Fruit fly (Drosophila melanogaster) whole organism, embryonic: ENCODE measurements around the gene tth.

Experiments
- Atf3 ChIP-seq: fragments of 200-800 bp; sonication (Bioruptor generic); optimal IDR thresholded peaks from 3 replicates; lab custom pipeline; 2016; ENCODE audit warnings: missing biosample characterization, missing genetic modification characterization
- CG10267 ChIP-seq: fragments of 200-800 bp; sonication (Bioruptor generic); optimal IDR thresholded peaks from 2 replicates; lab custom pipeline; 2018; ENCODE audit warnings: missing biosample characterization, mild to moderate bottlenecking, missing genetic modification characterization, moderate library complexity
- CG10366 ChIP-seq: fragments of 200-800 bp; sonication (Bioruptor generic); IDR thresholded peaks from 2 replicates; pipeline ENCODE4 v1.3.6; 2022; ENCODE audit warnings: missing biosample characterization, missing genetic modification characterization
- CG11247 ChIP-seq: fragments of 200-800 bp; sonication (Bioruptor generic); IDR thresholded peaks from 2 replicates; pipeline ENCODE4 v1.3.6; 2022; ENCODE audit warnings: missing biosample characterization, missing genetic modification characterization
- CG13287 ChIP-seq: fragments of 200-800 bp; sonication (Bioruptor generic); IDR thresholded peaks from 2 replicates; pipeline ENCODE4 v1.3.6; 2022; ENCODE audit warnings: missing biosample characterization, missing genetic modification characterization; ENCODE audit not compliant: partially characterized antibody
- CG17186 ChIP-seq: fragments of 200-800 bp; sonication (Bioruptor generic); optimal IDR thresholded peaks from 3 replicates; lab custom pipeline; 2017; ENCODE audit warnings: missing biosample characterization, missing genetic modification reagents, missing genetic modification characterization
- CG1832 ChIP-seq: fragments of 200-800 bp; sonication (Bioruptor generic); optimal IDR thresholded peaks from 2 replicates; lab custom pipeline; 2017; ENCODE audit warnings: missing biosample characterization, mild to moderate bottlenecking, missing genetic modification characterization, inconsistent platforms
- CG18476 ChIP-seq: fragments of 200-800 bp; sonication (Bioruptor generic); optimal IDR thresholded peaks from 2 replicates; lab custom pipeline; 2016; ENCODE audit warnings: missing biosample characterization, mild to moderate bottlenecking, missing genetic modification characterization
- CG2116 ChIP-seq: fragments of 200-800 bp; sonication (Bioruptor generic); optimal IDR thresholded peaks from 3 replicates; lab custom pipeline; 2018; ENCODE audit warnings: missing biosample characterization, mild to moderate bottlenecking, missing genetic modification characterization
- CG2199 ChIP-seq: fragments of 200-800 bp; sonication (Bioruptor generic); IDR thresholded peaks from 3 replicates; pipeline ENCODE4 v1.3.6; 2022; ENCODE audit warnings: missing biosample characterization, missing genetic modification characterization
- CG2712 ChIP-seq: fragments of 200-800 bp; optimal IDR thresholded peaks from 3 replicates; lab custom pipeline; 2019; ENCODE audit warnings: missing biosample characterization, mild to moderate bottlenecking, missing genetic modification characterization, moderate library complexity
- CG31365 ChIP-seq: fragments of 200-800 bp; sonication (Bioruptor generic); optimal IDR thresholded peaks from 2 replicates; lab custom pipeline; 2018; ENCODE audit warnings: missing biosample characterization, mild to moderate bottlenecking, missing genetic modification characterization
- CG3163 ChIP-seq: fragments of 200-800 bp; sonication (Bioruptor generic); optimal IDR thresholded peaks from 3 replicates; lab custom pipeline; 2016; ENCODE audit warnings: missing biosample characterization, missing genetic modification characterization
- CG43689 ChIP-seq: fragments of 200-800 bp; sonication (Bioruptor generic); IDR thresholded peaks from 2 replicates; pipeline ENCODE4 v1.3.6; 2022; ENCODE audit warnings: missing biosample characterization, missing genetic modification characterization
- CG4424 ChIP-seq: fragments of 200-800 bp; sonication (Bioruptor generic); optimal IDR thresholded peaks from 3 replicates; lab custom pipeline; 2016; ENCODE audit warnings: missing biosample characterization, missing genetic modification characterization
- CG5180 ChIP-seq: fragments of 200-800 bp; sonication (Bioruptor generic); optimal IDR thresholded peaks from 3 replicates; lab custom pipeline; 2017; ENCODE audit warnings: missing biosample characterization, missing genetic modification characterization, mild to moderate bottlenecking, moderate library complexity, missing genetic modification reagents
- CG7357 ChIP-seq: fragments of 200-800 bp; sonication (Bioruptor generic); IDR thresholded peaks from 3 replicates; pipeline ENCODE4 v1.3.6; 2022; ENCODE audit warnings: missing biosample characterization, missing genetic modification characterization
- CG8290 ChIP-seq, 3 experiments: fragments of 200-800 bp; sonication (Bioruptor generic); optimal IDR thresholded peaks; 2 replicates each; lab custom pipeline; 2016 to 2019; ENCODE audit warnings: missing biosample characterization in 3 of 3, missing genetic modification characterization in 3 of 3, mild to moderate bottlenecking in 2 of 3, moderate library complexity in 1 of 3
- CG9797 ChIP-seq: fragments of 200-800 bp; sonication (Bioruptor generic); optimal IDR thresholded peaks from 3 replicates; lab custom pipeline; 2018; ENCODE audit warnings: missing biosample characterization, mild to moderate bottlenecking, missing genetic modification characterization
- Dbx ChIP-seq: fragments of 200-800 bp; sonication (Bioruptor generic); IDR thresholded peaks from 3 replicates; pipeline ENCODE4 v1.3.6; 2022; ENCODE audit warnings: missing biosample characterization, missing genetic modification characterization
- Dref ChIP-seq: fragments of 200-800 bp; sonication (Bioruptor generic); IDR thresholded peaks from 2 replicates; pipeline ENCODE4 v1.3.6; 2022; ENCODE audit warnings: missing biosample characterization, missing genetic modification characterization
- HLH4C ChIP-seq: fragments of 200-800 bp; sonication (Bioruptor generic); IDR thresholded peaks from 3 replicates; pipeline ENCODE4 v1.3.6; 2022; ENCODE audit warnings: missing biosample characterization, missing genetic modification characterization; ENCODE audit not compliant: partially characterized antibody
- Hmr ChIP-seq: fragments of 200-800 bp; sonication (Bioruptor generic); optimal IDR thresholded peaks from 3 replicates; lab custom pipeline; 2017; ENCODE audit warnings: mild to moderate bottlenecking, missing biosample characterization, missing genetic modification reagents, missing genetic modification characterization
- Med ChIP-seq: fragments of 200-800 bp; sonication (Bioruptor generic); peaks from one replicate; lab custom pipeline; 2016; ENCODE audit warnings: missing biosample characterization, missing genetic modification characterization, mild to moderate bottlenecking, inconsistent platforms, moderate library complexity
- NC2α ChIP-seq: fragments of 200-800 bp; sonication (Bioruptor generic); optimal IDR thresholded peaks from 2 replicates; lab custom pipeline; 2016; ENCODE audit warnings: missing biosample characterization, missing genetic modification characterization
- Nf-YB ChIP-seq: fragments of 200-800 bp; sonication (Bioruptor generic); optimal IDR thresholded peaks from 3 replicates; lab custom pipeline; 2019; ENCODE audit warnings: missing biosample characterization, mild to moderate bottlenecking, missing genetic modification characterization, moderate library complexity
- Vsx1 ChIP-seq: fragments of 200-800 bp; sonication (Bioruptor generic); optimal IDR thresholded peaks from 2 replicates; lab custom pipeline; 2017; ENCODE audit warnings: missing biosample characterization, mild to moderate bottlenecking, missing genetic modification characterization, missing genetic modification reagents
- Xrp1 ChIP-seq: fragments of 200-800 bp; sonication (Bioruptor generic); IDR thresholded peaks from 2 replicates; pipeline ENCODE4 v1.3.6; 2022; ENCODE audit warnings: missing biosample characterization, missing genetic modification characterization
- bbx ChIP-seq: fragments of 200-800 bp; sonication (Bioruptor generic); IDR thresholded peaks from 2 replicates; pipeline ENCODE4 v1.3.6; 2022; ENCODE audit warnings: missing biosample characterization, missing genetic modification characterization; ENCODE audit not compliant: partially characterized antibody
- chif ChIP-seq, 2 experiments: fragments of 200-800 bp; sonication (Bioruptor generic); optimal IDR thresholded peaks; 3 replicates each; lab custom pipeline; 2016; ENCODE audit warnings: missing biosample characterization in 2 of 2, missing genetic modification characterization in 2 of 2
- crc ChIP-seq: fragments of 200-800 bp; sonication (Bioruptor generic); optimal IDR thresholded peaks from 2 replicates; lab custom pipeline; 2016; ENCODE audit warnings: missing biosample characterization, missing genetic modification characterization
- dimm ChIP-seq: fragments of 200-800 bp; sonication (Bioruptor generic); IDR thresholded peaks from 2 replicates; pipeline ENCODE4 v1.3.6; 2022; ENCODE audit warnings: missing biosample characterization, missing genetic modification characterization
- dmrt99B ChIP-seq: fragments of 200-800 bp; sonication (Bioruptor generic); optimal IDR thresholded peaks from 2 replicates; lab custom pipeline; 2018; ENCODE audit warnings: missing biosample characterization, mild to moderate bottlenecking, missing genetic modification characterization, moderate library complexity
- ham ChIP-seq: fragments of 200-800 bp; sonication (Bioruptor generic); IDR thresholded peaks from 2 replicates; pipeline ENCODE4 v1.3.6; 2022; ENCODE audit warnings: missing biosample characterization, missing genetic modification characterization
- hth ChIP-seq: fragments of >200 bp; optimal IDR thresholded peaks from 2 replicates; lab custom pipeline; 2017; ENCODE audit warnings: inconsistent platforms
- insv ChIP-seq, 2 experiments: fragments of 200-800 bp; sonication (Bioruptor generic); optimal IDR thresholded peaks; 3 replicates each; lab custom pipeline; 2016 to 2018; ENCODE audit warnings: missing biosample characterization in 2 of 2, missing genetic modification characterization in 2 of 2
- inv ChIP-seq: fragments of 200-800 bp; sonication (Bioruptor generic); IDR thresholded peaks from 2 replicates; pipeline ENCODE4 v1.3.6; 2022; ENCODE audit warnings: missing biosample characterization, missing genetic modification characterization; ENCODE audit not compliant: partially characterized antibody
- jumu ChIP-seq: fragments of 200-800 bp; sonication (Bioruptor generic); optimal IDR thresholded peaks from 3 replicates; lab custom pipeline; 2016; ENCODE audit warnings: missing biosample characterization, missing genetic modification characterization
- ken ChIP-seq: fragments of 200-800 bp; sonication (Bioruptor generic); IDR thresholded peaks from 3 replicates; pipeline ENCODE4 v1.3.6; 2022; ENCODE audit warnings: missing biosample characterization, missing genetic modification characterization
- otp ChIP-seq: fragments of 200-800 bp; sonication (Bioruptor generic); IDR thresholded peaks from 3 replicates; pipeline ENCODE4, ENCODE4 v1.3.6; 2022; ENCODE audit warnings: missing biosample characterization, missing genetic modification characterization
- pros ChIP-seq: fragments of 200-800 bp; sonication (Bioruptor generic); optimal IDR thresholded peaks from 3 replicates; lab custom pipeline; 2019; ENCODE audit warnings: missing biosample characterization, mild to moderate bottlenecking, missing genetic modification characterization, moderate library complexity
- rib ChIP-seq: fragments of 200-800 bp; sonication (Bioruptor generic); IDR thresholded peaks from 2 replicates; pipeline ENCODE4 v1.3.6; 2022; ENCODE audit warnings: missing biosample characterization, missing genetic modification characterization
- sc ChIP-seq, 3 experiments: fragments of >200 bp in 2 of 3; fragments of 200-800 bp in 1 of 3; sonication (Bioruptor generic) in 1 of 3; optimal IDR thresholded peaks; 2 replicates in 2 of 3; 3 replicates in 1 of 3; lab custom pipeline; 2017; ENCODE audit warnings: mild to moderate bottlenecking in 1 of 3, missing biosample characterization in 1 of 3, missing genetic modification characterization in 1 of 3, missing genetic modification reagents in 1 of 3
- sens ChIP-seq: fragments of 200-800 bp; sonication (Bioruptor generic); peaks from one replicate; lab custom pipeline; 2016; ENCODE audit warnings: missing biosample characterization, missing genetic modification characterization
- sim ChIP-seq: fragments of 200-800 bp; sonication (Bioruptor generic); IDR thresholded peaks from 2 replicates; pipeline ENCODE4 v1.3.6; 2022; ENCODE audit warnings: missing biosample characterization, missing genetic modification characterization
- stwl ChIP-seq: fragments of 200-800 bp; sonication (Bioruptor generic); optimal IDR thresholded peaks from 3 replicates; lab custom pipeline; 2018; ENCODE audit warnings: missing biosample characterization, mild to moderate bottlenecking, missing genetic modification characterization, moderate library complexity
- twi ChIP-seq: fragments of 200-800 bp; optimal IDR thresholded peaks from 2 replicates; lab custom pipeline; 2019; ENCODE audit warnings: missing biosample characterization, mild to moderate bottlenecking, missing genetic modification characterization, moderate library complexity
- unc-4 ChIP-seq: fragments of 200-800 bp; sonication (Bioruptor generic); IDR thresholded peaks from 2 replicates; pipeline ENCODE4 v1.3.6; 2022; ENCODE audit warnings: missing biosample characterization, missing genetic modification characterization; ENCODE audit not compliant: partially characterized antibody
- yki ChIP-seq: fragments of >200 bp; optimal IDR thresholded peaks from 3 replicates; lab custom pipeline; 2018

Gene tth

dm6 chrX:13639998-13640691 lies 23.8 kb upstream of the tth start (continued):
- TF ChIP-seq inv (GFP tag; lab: Robert Waterston, UW) (peak; percentile 58), CG3163 (GFP tag; lab: Kevin White, UChicago) (peak; percentile 93), Hmr (peak; percentile 99), ken (GFP tag; lab: Robert Waterston, UW) (peak; percentile 99), otp (peak; percentile 99), CG31365 (tag; lab: Kevin White, UChicago) (peak; percentile 94), dmrt99B (tag; lab: Kevin White, UChicago) (peak; percentile 100), stwl (tag; lab: Kevin White, UChicago) (peak; percentile 52), NC2α (GFP tag; lab: Kevin White, UChicago) (peak; percentile 98), sim (GFP tag; lab: Robert Waterston, UW) (peak; percentile 98), CG2199 (peak; percentile 99), pros (GFP tag; lab: Kevin White, UChicago) (peak; percentile 66), HLH4C (peak; percentile 66), CG13287 (GFP tag; lab: Robert Waterston, UW) (peak; percentile 68), insv (GFP tag; optimal IDR thresholded peaks at IDR 0.05; lab: Kevin White, UChicago) (peak; percentile 51 to 79), CG5180 (peak; percentile 93), sc (optimal IDR thresholded peaks at IDR 0.05; lab: Kevin White, UChicago) (no peak), sc (GFP tag; optimal IDR thresholded peaks at IDR 0.05; lab: Kevin White, UChicago) (peak; percentile 98), bbx (peak; percentile 46; the same call in 1 of the 2 replicates), Med (GFP tag; lab: Kevin White, UChicago) (peak; percentile 100), CG11247 (peak; percentile 99), CG18476 (GFP tag; lab: Kevin White, UChicago) (peak; percentile 98), CG2116 (peak; percentile 85), unc-4 (GFP tag; lab: Robert Waterston, UW) (0 out of 2 replicates have a peak, but pooled peaks have one; percentile 35), jumu (GFP tag; lab: Kevin White, UChicago) (peak; percentile 99), rib (peak; percentile 98), Dbx (GFP tag; lab: Robert Waterston, UW) (peak; percentile 98), Nf-YB (GFP tag; lab: Kevin White, UChicago) (peak; percentile 95), CG8290 (GFP tag; optimal IDR thresholded peaks at IDR 0.05; lab: Kevin White, UChicago) (peak; percentile 98), CG8290 (tag; optimal IDR thresholded peaks at IDR 0.05; lab: Kevin White, UChicago) (peak; percentile 91 to 99), crc (GFP tag; lab: Kevin White, UChicago) (peak; percentile 98), Dref (GFP tag; lab: Robert Waterston, UW) (no peak), CG10267 (peak; percentile 95), Xrp1 (GFP tag; lab: Robert Waterston, UW) (peak; percentile 99), hth (lab: Kevin White, UChicago) (no peak), Vsx1 (GFP tag; lab: Kevin White, UChicago) (peak; percentile 97), Atf3 (GFP tag; lab: Kevin White, UChicago) (peak; percentile 98), dimm (GFP tag; lab: Robert Waterston, UW) (peak; percentile 97), yki (lab: Kevin White, UChicago) (no peak), CG7357 (GFP tag; lab: Robert Waterston, UW) (peak; percentile 96), ham (GFP tag; lab: Robert Waterston, UW) (peak; percentile 95), CG10366 (GFP tag; lab: Robert Waterston, UW) (peak; percentile 99), CG1832 (GFP tag; lab: Kevin White, UChicago) (no peak), twi (peak; percentile 96), CG17186 (peak; percentile 95), sens (GFP tag; lab: Kevin White, UChicago) (peak; percentile 100), CG2712 (tag; lab: Kevin White, UChicago) (peak; percentile 99), chif (GFP tag; optimal IDR thresholded peaks at IDR 0.05; lab: Kevin White, UChicago) (peak; percentile 98 to 99), CG9797 (GFP tag; lab: Kevin White, UChicago) (peak; percentile 58), CG4424 (GFP tag; lab: Kevin White, UChicago) (peak; percentile 99), CG43689 (GFP tag; lab: Robert Waterston, UW) (peak; percentile 98)
